Worm (Caenorhabditis elegans): Measurements from ENCODE around the gene C17C3.15.

ce11 chrII:5522637-5523036 is 47.8 kb upstream of the C17C3.15 start, which contains the start of gene ZK177.11:
- TF ChIP-seq unc-62 (GFP tag; optimal IDR thresholded peaks at IDR 0.05 in 1 of 2), result no peak
- no peak for TF ChIP-seq unc-62 (tag; optimal IDR thresholded peaks at IDR 0.05)
- TF ChIP-seq ztf-11 (tag; optimal IDR thresholded peaks at IDR 0.05), result no peak
- no peak for TF ChIP-seq ZK337.2 (GFP tag; IDR thresholded peaks at IDR 0.05)
- TF ChIP-seq unc-130 (GFP tag; optimal IDR thresholded peaks at IDR 0.05), result no peak
- no peak for TF ChIP-seq ZK546.5 (tag; optimal IDR thresholded peaks at IDR 0.05)
- no peak for TF ChIP-seq nhr-42 (GFP tag; IDR thresholded peaks at IDR 0.05)
- TF ChIP-seq mep-1 (tag; optimal IDR thresholded peaks at IDR 0.05), result no peak
